Worm (Caenorhabditis elegans) whole organism, late embryonic: Measurements from ENCODE around the gene F35H10.5.

Source experiments
- ceh-31 ChIP-seq: sonication (generic microtip); optimal IDR thresholded peaks from 2 replicates; lab custom pipeline; 2016; ENCODE audit warnings: missing genetic modification characterization, missing compliant biosample characterization
- ceh-6 ChIP-seq: fragments of 200-800 bp; sonication (Bioruptor generic); optimal IDR thresholded peaks from 2 replicates; lab custom pipeline; 2018; ENCODE audit warnings: mild to moderate bottlenecking, missing genetic modification characterization, missing compliant biosample characterization
- gmeb-2 ChIP-seq: sonication (generic microtip); optimal IDR thresholded peaks from 2 replicates; lab custom pipeline; 2016; ENCODE audit warnings: missing genetic modification characterization, inconsistent platforms, missing compliant biosample characterization
- hlh-30 ChIP-seq: sonication (generic microtip); optimal IDR thresholded peaks from 2 replicates; lab custom pipeline; 2017; ENCODE audit warnings: antibody characterized with exemption, missing genetic modification characterization, missing compliant biosample characterization; ENCODE audit not compliant: insufficient read depth
- nhr-11 ChIP-seq: fragments of 150-350 bp; optimal IDR thresholded peaks from 2 replicates; lab custom pipeline; 2014; ENCODE audit warnings: missing biosample characterization, missing genetic modification characterization
- pha-4 ChIP-seq: fragments of 150-350 bp; optimal IDR thresholded peaks from 2 replicates; lab custom pipeline; 2018; ENCODE audit warnings: missing biosample characterization, missing genetic modification reagents, missing genetic modification characterization
- sox-4 ChIP-seq: sonication (generic microtip); optimal IDR thresholded peaks from 2 replicates; lab custom pipeline; 2017; ENCODE audit warnings: mild to moderate bottlenecking, missing genetic modification characterization, inconsistent platforms, missing compliant biosample characterization
- tbx-2 ChIP-seq: sonication (generic microtip); optimal IDR thresholded peaks from 2 replicates; lab custom pipeline; 2016; ENCODE audit warnings: missing genetic modification characterization, missing compliant biosample characterization
- unc-3 ChIP-seq, 2 experiments: fragments of 200-800 bp in 1 of 2; sonication (Bioruptor generic) in 1 of 2; sonication (generic microtip) in 1 of 2; conservative IDR thresholded peaks in 1 of 2; optimal IDR thresholded peaks in 1 of 2; 2 replicates each; pipeline versions ENCODE4 v1.3.6 to Lab custom; 2016 to 2022; ENCODE audit warnings: missing compliant biosample characterization in 2 of 2, missing genetic modification characterization in 2 of 2, missing genetic modification reagents in 1 of 2
- unc-55 ChIP-seq: sonication (generic microtip); optimal IDR thresholded peaks from 2 replicates; lab custom pipeline; 2017; ENCODE audit warnings: missing biosample characterization, missing genetic modification reagents, missing genetic modification characterization
- unc-86 ChIP-seq: sonication (generic microtip); optimal IDR thresholded peaks from 2 replicates; lab custom pipeline; 2016; ENCODE audit warnings: missing genetic modification characterization, missing compliant biosample characterization

DNA sequence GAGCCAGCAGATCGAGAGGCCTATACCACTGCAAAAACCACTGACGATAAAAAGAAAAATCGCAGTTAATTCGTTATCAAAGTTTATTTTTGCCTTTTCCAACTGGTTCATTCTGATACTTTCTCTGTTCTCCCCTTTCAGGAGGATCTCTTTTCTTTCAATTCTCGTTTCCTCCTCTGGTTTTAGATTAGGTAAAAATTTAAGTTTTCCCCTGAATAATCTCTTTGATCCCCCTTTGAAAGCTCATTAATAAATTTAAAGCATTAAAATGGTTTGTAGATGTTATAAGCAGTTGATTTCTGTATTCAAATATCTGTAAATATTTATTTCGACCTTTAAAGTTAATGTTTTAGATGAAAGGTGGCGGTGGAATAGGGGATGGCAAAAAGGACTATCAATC is 9.3 kb upstream of the F35H10.5 start, which contains the start of gene K07H8.2:
- TF ChIP-seq nhr-11 (tag; lab: Kevin White, UChicago) (no peak), ceh-31 (tag; lab: Kevin White, UChicago) (no peak), sox-4 (no peak), ceh-6 (no peak), unc-55 (GFP tag; lab: Kevin White, UChicago) (no peak), unc-3 (GFP tag; conservative IDR thresholded peaks at IDR 0.05; lab: Robert Waterston, UW) (no peak), unc-3 (tag; optimal IDR thresholded peaks at IDR 0.05; lab: Kevin White, UChicago) (no peak), hlh-30 (tag; lab: Kevin White, UChicago) (no peak), unc-86 (tag; lab: Kevin White, UChicago) (no peak), tbx-2 (no peak), pha-4 (no peak), gmeb-2 (tag; lab: Kevin White, UChicago) (no peak)
